Worm (Caenorhabditis elegans) whole organism, L4/young adult: ENCODE measurements around the gene F21C10.13.

ENCODE experiments used
- W03F9.2 ChIP-seq: fragments of 150-350 bp; optimal IDR thresholded peaks from 2 replicates; lab custom pipeline; 2014; ENCODE audit warnings: missing biosample characterization, missing genetic modification characterization
- him-1 ChIP-seq: sonication (generic microtip); optimal IDR thresholded peaks from 2 replicates; lab custom pipeline; 2016; ENCODE audit warnings: missing genotype, missing genetic modification reagents, missing genetic modification characterization, missing compliant biosample characterization

- TF ChIP-seq him-1 (tag; lab: Kevin White, UChicago) (no peak), W03F9.2 (tag; lab: Kevin White, UChicago) (no peak)
Observed at ce11 chrV:9082350-9082749, 39.8 kb upstream of the F21C10.13 start.
